Fruit fly (Drosophila melanogaster): ENCODE measurements around the gene sro.
A peak's percentile ranks its signal among the peaks of the same experiment; 100 is the strongest.

Gene sro

dm6 chr3R:29761569-29761968 is 32.8 kb upstream of the sro start:
- TF ChIP-seq Myc (optimal IDR thresholded peaks at IDR 0.05) (no peak), psq (optimal IDR thresholded peaks at IDR 0.05) (no peak), Sin3A (optimal IDR thresholded peaks at IDR 0.05) (no peak), h (optimal IDR thresholded peaks at IDR 0.05) (no peak), insv (optimal IDR thresholded peaks at IDR 0.05) (no peak), ttk (optimal IDR thresholded peaks at IDR 0.05) (no peak)

DNA sequence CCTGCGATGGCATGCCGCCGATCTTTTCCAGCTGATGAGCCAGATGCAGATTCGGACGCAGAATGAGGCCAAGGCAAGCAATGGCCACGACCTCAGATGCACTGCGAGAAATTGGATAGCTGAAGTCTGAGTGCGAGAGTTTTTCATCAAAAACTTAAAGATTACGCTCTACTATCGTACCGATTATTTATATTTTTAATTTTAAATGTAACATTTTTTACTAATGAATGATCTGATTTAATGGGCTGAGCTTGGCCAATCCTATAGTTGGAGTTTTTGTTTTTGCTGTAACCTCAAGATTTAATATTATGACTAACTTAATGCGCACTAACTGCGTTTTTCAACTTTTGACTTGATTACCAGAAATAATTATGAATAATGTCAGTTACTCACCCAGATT is 32.1 kb upstream of the sro start:
- TF ChIP-seq ttk (optimal IDR thresholded peaks at IDR 0.05): no peak
- no peak for TF ChIP-seq insv (optimal IDR thresholded peaks at IDR 0.05)
- TF ChIP-seq Myc (optimal IDR thresholded peaks at IDR 0.05): no peak
- TF ChIP-seq Sin3A (optimal IDR thresholded peaks at IDR 0.05): no peak
- TF ChIP-seq psq (optimal IDR thresholded peaks at IDR 0.05): no peak
- no peak for TF ChIP-seq h (optimal IDR thresholded peaks at IDR 0.05)

DNA sequence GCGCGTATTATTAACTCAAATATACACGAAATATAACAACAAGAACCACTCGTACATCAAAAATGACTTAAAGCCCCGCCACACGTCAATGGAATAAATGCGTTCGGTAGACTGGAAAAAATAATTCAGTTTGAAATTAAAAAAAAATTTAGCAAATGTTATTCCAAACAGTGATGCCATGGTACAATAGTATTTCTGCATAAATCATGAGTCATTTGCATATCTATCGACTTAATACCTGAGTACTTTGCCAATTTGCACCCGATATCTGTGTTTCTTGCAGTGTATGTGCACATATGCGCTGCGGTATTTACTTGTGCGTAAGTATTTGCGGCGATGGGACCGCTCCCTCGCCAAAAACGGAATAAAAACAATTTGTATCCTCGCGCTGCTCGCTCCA is 31.2 kb upstream of the sro start:
- TF ChIP-seq ttk (optimal IDR thresholded peaks at IDR 0.05) (no peak), insv (optimal IDR thresholded peaks at IDR 0.05) (no peak), h (optimal IDR thresholded peaks at IDR 0.05) (no peak), psq (optimal IDR thresholded peaks at IDR 0.05) (no peak), Sin3A (optimal IDR thresholded peaks at IDR 0.05) (no peak), Myc (optimal IDR thresholded peaks at IDR 0.05) (no peak)

DNA sequence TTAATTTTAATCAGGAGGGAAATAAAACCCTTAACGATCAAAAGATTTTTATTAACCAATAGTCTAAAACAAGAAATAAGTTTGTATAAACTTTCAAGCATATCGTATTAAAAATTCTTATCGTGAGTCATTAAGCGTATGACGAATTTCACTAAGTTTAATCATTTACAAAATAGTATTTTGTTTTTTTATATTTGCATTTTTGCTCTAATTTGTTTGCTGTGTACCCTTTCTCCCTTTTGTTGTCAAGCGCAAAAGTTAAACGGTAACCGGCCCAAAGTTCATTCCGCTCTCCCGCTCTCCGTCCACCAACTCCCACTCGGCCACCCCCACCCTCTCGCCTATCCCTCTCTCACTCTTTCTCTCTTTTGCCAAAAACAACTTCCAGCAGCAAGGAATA is 30.6 kb upstream of the sro start:
- no peak for TF ChIP-seq Myc (optimal IDR thresholded peaks at IDR 0.05)
- TF ChIP-seq Sin3A (optimal IDR thresholded peaks at IDR 0.05): no peak
- no peak for TF ChIP-seq h (optimal IDR thresholded peaks at IDR 0.05)
- no peak for TF ChIP-seq insv (optimal IDR thresholded peaks at IDR 0.05)
- no peak for TF ChIP-seq psq (optimal IDR thresholded peaks at IDR 0.05)
- no peak for TF ChIP-seq ttk (optimal IDR thresholded peaks at IDR 0.05)

- TF ChIP-seq psq (optimal IDR thresholded peaks at IDR 0.05): no peak
- no peak for TF ChIP-seq insv (optimal IDR thresholded peaks at IDR 0.05)
- TF ChIP-seq Myc (optimal IDR thresholded peaks at IDR 0.05): no peak
- no peak for TF ChIP-seq h (optimal IDR thresholded peaks at IDR 0.05)
- TF ChIP-seq ttk (optimal IDR thresholded peaks at IDR 0.05): no peak
Observed at dm6 chr3R:29764249-29765042, 30.0 kb upstream of the sro start.

DNA sequence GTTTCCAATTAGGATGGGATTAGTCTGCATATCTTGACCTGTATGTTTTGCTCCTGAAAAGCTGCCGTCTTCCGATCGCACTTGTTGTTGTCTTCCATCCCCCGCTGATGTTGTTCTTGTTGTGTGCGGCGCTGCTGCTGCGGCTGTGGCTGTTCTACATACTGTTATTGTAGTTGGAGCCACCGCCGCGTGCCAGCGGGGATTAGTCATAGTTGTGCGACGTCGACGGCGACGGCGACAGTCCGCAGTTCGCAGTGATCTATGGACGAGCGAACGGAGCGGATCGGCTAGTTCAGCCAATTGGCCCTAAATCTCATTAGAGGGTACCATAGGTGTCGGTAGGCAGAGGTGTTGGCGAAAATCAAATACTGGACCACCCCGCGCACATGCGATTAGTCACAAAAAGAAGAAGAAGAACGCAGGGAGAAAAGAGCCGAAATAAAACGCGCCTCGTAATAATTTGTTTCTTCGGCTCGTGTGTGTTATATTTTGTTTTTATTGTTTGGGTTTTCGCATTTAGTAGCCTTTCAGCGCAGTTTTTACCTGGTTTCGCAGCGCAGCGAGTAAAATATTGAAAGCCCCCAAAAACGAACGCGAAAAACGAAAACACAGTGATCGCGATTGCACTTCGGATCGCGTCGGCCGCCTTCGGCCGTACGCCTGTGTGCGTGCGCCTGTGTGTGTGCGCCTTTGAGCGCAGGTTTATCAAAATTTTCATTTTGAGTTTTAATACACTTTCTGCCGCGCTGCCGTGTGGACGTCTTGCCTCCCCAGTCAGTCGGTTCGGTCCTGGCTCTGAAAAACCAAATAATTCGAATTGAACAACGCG is 28.9 kb upstream of the sro start, which contains the start of gene kay:
kay (plus strand) TSS at position 729 of the 829 bp plus-strand sequence.
- TF ChIP-seq h (optimal IDR thresholded peaks at IDR 0.05) (no peak), Sin3A (optimal IDR thresholded peaks at IDR 0.05) (no peak), Myc (optimal IDR thresholded peaks at IDR 0.05) (no peak), ttk (optimal IDR thresholded peaks at IDR 0.05) (no peak), insv (optimal IDR thresholded peaks at IDR 0.05) (no peak), psq (optimal IDR thresholded peaks at IDR 0.05) (no peak)

dm6 chr3R:29767236-29767635 is 27.2 kb upstream of the sro start:
- TF ChIP-seq h (optimal IDR thresholded peaks at IDR 0.05) (no peak), Sin3A (optimal IDR thresholded peaks at IDR 0.05) (no peak), ttk (optimal IDR thresholded peaks at IDR 0.05) (no peak)

- TF ChIP-seq psq (optimal IDR thresholded peaks at IDR 0.05): no peak
- TF ChIP-seq ttk (optimal IDR thresholded peaks at IDR 0.05): no peak
- TF ChIP-seq h (optimal IDR thresholded peaks at IDR 0.05): no peak
- TF ChIP-seq insv (optimal IDR thresholded peaks at IDR 0.05): no peak
- no peak for TF ChIP-seq Myc (optimal IDR thresholded peaks at IDR 0.05)
- no peak for TF ChIP-seq Sin3A (optimal IDR thresholded peaks at IDR 0.05)
Observed at dm6 chr3R:29770930-29771329, 23.5 kb upstream of the sro start.

DNA sequence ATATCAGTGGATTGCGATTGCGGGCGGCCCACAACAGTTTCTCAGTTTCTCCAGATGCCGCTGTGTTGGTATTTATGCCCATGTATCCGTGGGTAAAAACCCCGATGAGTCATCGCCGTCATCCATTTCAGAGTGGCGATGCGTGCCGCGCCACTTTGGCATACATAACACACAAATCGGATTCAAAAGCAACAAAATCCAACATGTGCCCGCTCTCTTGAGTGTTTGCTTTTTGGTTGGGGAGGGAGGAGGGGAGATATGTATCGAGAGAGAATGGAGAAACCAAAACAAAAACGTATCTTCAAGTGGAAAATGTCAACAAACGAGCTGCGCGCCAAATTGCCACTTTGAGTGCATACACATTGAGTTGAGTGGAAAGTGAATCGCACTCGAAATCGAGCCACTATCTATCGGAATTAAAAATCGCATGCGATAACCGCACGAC is 22.7 kb upstream of the sro start:
- no peak for TF ChIP-seq Myc (optimal IDR thresholded peaks at IDR 0.05)
- TF ChIP-seq ttk (optimal IDR thresholded peaks at IDR 0.05): no peak
- TF ChIP-seq insv (optimal IDR thresholded peaks at IDR 0.05): no peak
- TF ChIP-seq Sin3A (optimal IDR thresholded peaks at IDR 0.05): no peak
- no peak for TF ChIP-seq h (optimal IDR thresholded peaks at IDR 0.05)
- TF ChIP-seq psq (optimal IDR thresholded peaks at IDR 0.05): no peak

DNA sequence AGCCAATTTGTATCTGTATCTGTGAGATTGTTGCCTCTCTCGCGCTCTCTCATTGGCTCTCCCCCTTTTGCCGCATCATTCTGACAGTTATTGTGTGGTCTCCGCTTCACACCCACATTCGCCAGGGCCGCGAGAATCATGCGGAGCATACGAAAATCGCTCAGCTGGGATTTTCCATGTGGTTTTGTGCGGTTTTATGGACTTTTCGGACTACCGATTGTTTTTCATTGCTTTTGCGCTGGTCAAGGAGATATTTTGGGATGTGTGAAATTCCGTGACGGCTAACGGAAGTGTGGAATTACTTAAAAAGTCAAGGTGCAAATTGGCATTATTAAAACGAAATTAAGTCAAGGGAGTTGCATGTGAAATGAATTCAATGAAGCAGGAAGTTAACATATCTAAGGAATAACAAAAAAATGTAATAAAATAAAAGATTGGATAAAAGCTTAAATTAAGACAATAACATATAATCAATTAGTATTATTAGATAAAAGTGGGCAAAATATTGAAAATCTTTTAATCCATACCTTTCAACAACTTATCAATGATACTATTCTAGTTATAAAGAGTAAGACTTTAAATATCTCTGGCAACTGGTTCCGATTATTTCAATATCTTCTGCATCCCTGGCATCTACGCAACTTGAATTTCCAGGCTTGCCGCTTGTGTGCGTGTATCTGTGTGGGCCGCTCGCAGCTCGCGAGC is 22.2 kb upstream of the sro start:
- TF ChIP-seq ttk (optimal IDR thresholded peaks at IDR 0.05): no peak
- no peak for TF ChIP-seq h (optimal IDR thresholded peaks at IDR 0.05)
- no peak for TF ChIP-seq Sin3A (optimal IDR thresholded peaks at IDR 0.05)
- peak; percentile 99 for TF ChIP-seq psq (optimal IDR thresholded peaks at IDR 0.05)
- no peak for TF ChIP-seq Myc (optimal IDR thresholded peaks at IDR 0.05)
- no peak for TF ChIP-seq insv (optimal IDR thresholded peaks at IDR 0.05)

DNA sequence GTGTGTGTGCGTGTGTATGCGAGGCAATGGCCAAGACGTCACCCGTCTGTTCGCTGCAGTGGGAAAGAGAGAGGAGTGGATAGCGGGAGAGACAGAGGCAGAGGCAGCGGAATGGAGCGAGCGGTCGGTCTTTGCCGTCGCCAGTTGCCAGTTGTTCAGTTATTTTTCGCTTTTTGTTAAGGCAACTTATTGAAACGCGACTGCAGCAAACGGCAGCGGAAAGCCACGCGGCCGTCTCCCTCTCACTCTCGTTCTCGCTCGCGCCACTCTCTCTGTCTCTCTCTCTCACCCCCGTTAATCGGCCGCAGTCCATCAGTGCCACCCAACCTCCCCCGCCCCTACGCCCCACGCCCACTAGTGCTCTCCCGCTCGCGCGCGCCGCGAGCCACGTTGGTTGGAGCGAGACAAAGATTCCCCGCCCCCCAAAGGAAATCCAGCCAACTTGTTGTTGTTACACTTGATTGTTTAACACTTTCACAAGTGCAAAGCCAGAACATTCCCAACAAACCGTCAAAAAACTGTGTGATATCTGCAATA is 21.5 kb upstream of the sro start:
- TF ChIP-seq ttk (optimal IDR thresholded peaks at IDR 0.05) (no peak), Myc (optimal IDR thresholded peaks at IDR 0.05) (no peak), insv (optimal IDR thresholded peaks at IDR 0.05) (no peak), Sin3A (optimal IDR thresholded peaks at IDR 0.05) (no peak), h (optimal IDR thresholded peaks at IDR 0.05) (no peak), psq (optimal IDR thresholded peaks at IDR 0.05) (no peak)

All from Kc167 (cell line).